Worm (Caenorhabditis elegans) whole organism, L4 larva: ENCODE measurements around the gene stdh-4.

Experiments
- F10B5.3 ChIP-seq: sonication (generic microtip); optimal IDR thresholded peaks from 2 replicates; lab custom pipeline; 2016; ENCODE audit warnings: mild to moderate bottlenecking, missing genetic modification characterization, missing compliant biosample characterization
- F44E2.7 ChIP-seq: fragments of 200-800 bp; sonication (Bioruptor generic); IDR thresholded peaks from 2 replicates; pipeline ENCODE4 v2.1.2; 2022; ENCODE audit warnings: missing genetic modification characterization, missing compliant biosample characterization
- T20F7.1 ChIP-seq: fragments of 200-800 bp; sonication (Bioruptor generic); optimal IDR thresholded peaks from 2 replicates; lab custom pipeline; 2018; ENCODE audit warnings: mild to moderate bottlenecking, missing genetic modification characterization, missing compliant biosample characterization
- Y105C5A.15 ChIP-seq: fragments of 200-800 bp; sonication (Bioruptor generic); IDR thresholded peaks from 2 replicates; pipeline ENCODE4 v1.3.6; 2022; ENCODE audit warnings: missing genetic modification characterization, missing compliant biosample characterization
- Y75B8A.6 ChIP-seq: fragments of 200-800 bp; sonication (Bioruptor generic); IDR thresholded peaks from 2 replicates; pipeline ENCODE4 v1.3.6; 2022; ENCODE audit warnings: missing genetic modification reagents, missing genetic modification characterization, missing compliant biosample characterization
- aly-2 ChIP-seq: sonication (generic microtip); optimal IDR thresholded peaks from 2 replicates; lab custom pipeline; 2018; ENCODE audit warnings: missing biosample characterization, missing genetic modification characterization
- arid-1 ChIP-seq: fragments of 200-800 bp; sonication (Bioruptor generic); conservative IDR thresholded peaks from 2 replicates; pipeline ENCODE4 v1.3.6; 2022; ENCODE audit warnings: missing genetic modification reagents, missing genetic modification characterization, missing compliant biosample characterization
- ceh-28 ChIP-seq: fragments of 150-350 bp; optimal IDR thresholded peaks from 2 replicates; lab custom pipeline; 2014; ENCODE audit warnings: missing biosample characterization, missing genetic modification reagents, missing genetic modification characterization
- ceh-32 ChIP-seq: sonication (generic microtip); optimal IDR thresholded peaks from 2 replicates; lab custom pipeline; 2016; ENCODE audit warnings: mild to moderate bottlenecking, missing genetic modification characterization, missing compliant biosample characterization; ENCODE audit not compliant: poor library complexity
- ceh-62 ChIP-seq: sonication (generic microtip); optimal IDR thresholded peaks from 2 replicates; lab custom pipeline; 2017; ENCODE audit warnings: missing biosample characterization, missing genetic modification characterization
- ceh-82 ChIP-seq: sonication (generic microtip); optimal IDR thresholded peaks from 2 replicates; lab custom pipeline; 2017; ENCODE audit warnings: missing biosample characterization, missing genetic modification characterization
- cey-2 ChIP-seq: sonication (generic microtip); optimal IDR thresholded peaks from 3 replicates; lab custom pipeline; 2017; ENCODE audit warnings: missing genetic modification characterization, mild to moderate bottlenecking, missing compliant biosample characterization, antibody characterized with exemption, borderline replicate concordance; ENCODE audit not compliant: insufficient read depth
- daf-12 ChIP-seq: fragments of 150-350 bp; optimal IDR thresholded peaks from 2 replicates; lab custom pipeline; 2014; ENCODE audit warnings: missing biosample characterization, missing genetic modification reagents, missing genetic modification characterization
- daf-19 ChIP-seq: fragments of 200-800 bp; sonication (Bioruptor generic); conservative IDR thresholded peaks from 2 replicates; pipeline ENCODE4 v1.3.6; 2022; ENCODE audit warnings: missing genetic modification characterization, missing compliant biosample characterization
- daf-8 ChIP-seq: fragments of 200-800 bp; sonication (Bioruptor generic); IDR thresholded peaks from 2 replicates; pipeline ENCODE4 v1.3.6; 2022; ENCODE audit warnings: missing genetic modification characterization, missing compliant biosample characterization
- dpl-1 ChIP-seq: fragments of 150-350 bp; optimal IDR thresholded peaks from 2 replicates; lab custom pipeline; 2014; ENCODE audit warnings: missing biosample characterization, missing genetic modification reagents, missing genetic modification characterization
- egl-27 ChIP-seq: sonication (generic microtip); optimal IDR thresholded peaks from 3 replicates; lab custom pipeline; 2017; ENCODE audit warnings: missing biosample characterization, missing genetic modification reagents, missing genetic modification characterization
- gei-8 ChIP-seq: fragments of 200-800 bp; sonication (Bioruptor generic); optimal IDR thresholded peaks from 2 replicates; lab custom pipeline; 2018; ENCODE audit warnings: mild to moderate bottlenecking, missing genetic modification characterization, missing compliant biosample characterization
- hlh-11 ChIP-seq: fragments of 200-800 bp; sonication (Bioruptor generic); optimal IDR thresholded peaks from 2 replicates; lab custom pipeline; 2018; ENCODE audit warnings: mild to moderate bottlenecking, missing genetic modification characterization, missing compliant biosample characterization
- hlh-30 ChIP-seq: sonication (generic microtip); optimal IDR thresholded peaks from 2 replicates; lab custom pipeline; 2017; ENCODE audit warnings: antibody characterized with exemption, mild to moderate bottlenecking, missing genetic modification characterization, missing compliant biosample characterization; ENCODE audit not compliant: insufficient read depth
- jun-1 ChIP-seq: fragments of 150-350 bp; optimal IDR thresholded peaks from 2 replicates; lab custom pipeline; 2014; ENCODE audit warnings: missing biosample characterization, missing genetic modification reagents, missing genetic modification characterization
- lim-7 ChIP-seq: fragments of 200-800 bp; sonication (Bioruptor generic); IDR thresholded peaks from 2 replicates; pipeline ENCODE4 v1.3.6; 2022; ENCODE audit warnings: missing genetic modification characterization, missing compliant biosample characterization
- lin-1 ChIP-seq: fragments of 200-800 bp; sonication (Bioruptor generic); IDR thresholded peaks from 2 replicates; pipeline ENCODE4 v1.3.6; 2022; ENCODE audit warnings: missing genetic modification reagents, missing genetic modification characterization, missing compliant biosample characterization
- lin-39 ChIP-seq: fragments of 150-350 bp; optimal IDR thresholded peaks from 2 replicates; lab custom pipeline; 2014; ENCODE audit warnings: missing biosample characterization, missing genetic modification reagents, missing genetic modification characterization
- lir-3 ChIP-seq: sonication (generic microtip); optimal IDR thresholded peaks from 2 replicates; lab custom pipeline; 2016; ENCODE audit warnings: mild to moderate bottlenecking, missing genetic modification characterization, missing compliant biosample characterization
- lsy-2 ChIP-seq, 2 experiments: fragments of 150-350 bp in 1 of 2; sonication (generic microtip) in 1 of 2; optimal IDR thresholded peaks; 2 replicates each; lab custom pipeline; 2014 to 2017; ENCODE audit warnings: missing biosample characterization in 2 of 2, missing genetic modification characterization in 2 of 2
- madf-9 ChIP-seq: fragments of 200-800 bp; sonication (Bioruptor generic); conservative IDR thresholded peaks from 2 replicates; pipeline ENCODE4 v1.3.6; 2022; ENCODE audit warnings: missing genetic modification reagents, missing genetic modification characterization, missing compliant biosample characterization
- mep-1 ChIP-seq: fragments of 150-350 bp; sonication (generic microtip); optimal IDR thresholded peaks from 3 replicates; lab custom pipeline; 2014; ENCODE audit warnings: missing biosample characterization, missing genetic modification characterization
- mes-2 ChIP-seq: sonication (generic microtip); optimal IDR thresholded peaks from 2 replicates; lab custom pipeline; 2016; ENCODE audit warnings: missing genotype, mild to moderate bottlenecking, missing genetic modification characterization, missing compliant biosample characterization; ENCODE audit not compliant: poor library complexity, severe bottlenecking
- mxl-3 ChIP-seq: fragments of 200-800 bp; sonication (Bioruptor generic); optimal IDR thresholded peaks from 2 replicates; lab custom pipeline; 2018; ENCODE audit warnings: mild to moderate bottlenecking, missing genetic modification characterization, missing compliant biosample characterization
- nhr-10 ChIP-seq: fragments of 150-350 bp; optimal IDR thresholded peaks from 2 replicates; lab custom pipeline; 2014; ENCODE audit warnings: missing biosample characterization, missing genetic modification characterization
- nhr-102 ChIP-seq: sonication (generic microtip); optimal IDR thresholded peaks from 2 replicates; lab custom pipeline; 2016; ENCODE audit warnings: mild to moderate bottlenecking, missing genetic modification characterization, moderate library complexity, missing compliant biosample characterization
- nhr-11 ChIP-seq: fragments of 150-350 bp; optimal IDR thresholded peaks from 2 replicates; lab custom pipeline; 2014; ENCODE audit warnings: missing biosample characterization, missing genetic modification characterization
- nhr-28 ChIP-seq: fragments of 150-350 bp; optimal IDR thresholded peaks from 2 replicates; lab custom pipeline; 2014; ENCODE audit warnings: missing biosample characterization, missing genetic modification characterization
- nhr-77 ChIP-seq: fragments of 150-350 bp; optimal IDR thresholded peaks from 2 replicates; lab custom pipeline; 2014; ENCODE audit warnings: missing biosample characterization, missing genetic modification characterization
- pha-4 ChIP-seq, 2 experiments: fragments of 150-350 bp in 1 of 2; fragments of 200-800 bp in 1 of 2; sonication (Bioruptor generic) in 1 of 2; IDR thresholded peaks in 1 of 2; optimal IDR thresholded peaks in 1 of 2; 2 replicates each; pipeline versions ENCODE4 v1.3.6 to Lab custom; 2014 to 2022; ENCODE audit warnings: missing genetic modification characterization in 2 of 2, missing genetic modification reagents in 2 of 2, missing biosample characterization in 1 of 2, missing compliant biosample characterization in 1 of 2
- pqm-1 ChIP-seq: sonication (generic microtip); optimal IDR thresholded peaks from 2 replicates; lab custom pipeline; 2017; ENCODE audit warnings: missing biosample characterization, missing genetic modification characterization
- rbr-2 ChIP-seq: sonication (generic microtip); optimal IDR thresholded peaks from 2 replicates; lab custom pipeline; 2016; ENCODE audit warnings: missing genotype, missing genetic modification characterization, missing compliant biosample characterization
- set-16 ChIP-seq: fragments of 200-800 bp; sonication (Bioruptor generic); IDR thresholded peaks from 2 replicates; pipeline ENCODE4 v1.3.6; 2022; ENCODE audit warnings: missing genetic modification reagents, missing genetic modification characterization, missing compliant biosample characterization
- tag-97 ChIP-seq: fragments of 200-800 bp; sonication (Bioruptor generic); IDR thresholded peaks from 2 replicates; pipeline ENCODE4 v1.3.6; 2022; ENCODE audit warnings: missing genetic modification characterization, missing compliant biosample characterization
- unc-130 ChIP-seq: sonication (generic microtip); optimal IDR thresholded peaks from 2 replicates; lab custom pipeline; 2016; ENCODE audit warnings: missing genetic modification reagents, missing genetic modification characterization, missing compliant biosample characterization

stdh-4 gene

DNA sequence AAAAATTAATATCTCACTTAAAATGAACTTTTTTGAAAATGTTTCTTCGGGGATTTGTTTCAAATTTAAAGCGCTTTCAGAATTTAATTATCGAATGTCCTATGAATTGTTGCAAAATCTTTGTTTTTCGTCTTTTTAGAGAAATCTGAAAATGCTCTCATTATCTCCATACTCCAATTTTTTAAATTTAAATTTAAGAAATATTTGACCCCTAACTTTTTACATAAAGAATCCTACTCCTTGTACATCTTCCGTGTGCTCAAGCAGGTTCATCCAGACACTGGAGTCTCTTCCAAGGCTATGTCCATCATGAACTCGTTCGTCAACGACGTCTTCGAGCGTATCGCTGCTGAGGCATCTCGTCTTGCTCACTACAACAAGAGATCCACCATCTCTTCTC, 12.9 kb upstream of the stdh-4 start, which contains the start of gene his-39:
TSS of gene his-39 (plus strand) at position 301 of the 400 bp plus-strand sequence.
- no peak for TF ChIP-seq nhr-77 (tag; lab: Kevin White, UChicago)
- TF ChIP-seq ceh-28 (tag; lab: Kevin White, UChicago), result no peak
- TF ChIP-seq T20F7.1, result no peak
- no peak for TF ChIP-seq tag-97 (GFP tag; lab: Robert Waterston, UW)
- no peak for TF ChIP-seq ceh-62 (tag; lab: Kevin White, UChicago)
- no peak for TF ChIP-seq hlh-11 (tag; lab: Kevin White, UChicago)
- TF ChIP-seq daf-19 (GFP tag; lab: Robert Waterston, UW), result no peak
- no peak for TF ChIP-seq mep-1 (tag; lab: Kevin White, UChicago)
- TF ChIP-seq Y75B8A.6 (GFP tag; lab: Robert Waterston, UW), result no peak
- no peak for TF ChIP-seq rbr-2
- TF ChIP-seq arid-1 (GFP tag; lab: Robert Waterston, UW), result no peak
- no peak for TF ChIP-seq gei-8
- TF ChIP-seq aly-2 (tag; lab: Kevin White, UChicago), result no peak
- TF ChIP-seq egl-27 (tag; lab: Kevin White, UChicago), result no peak
- no peak for TF ChIP-seq F10B5.3 (tag; lab: Kevin White, UChicago)

- TF ChIP-seq aly-2 (tag; lab: Kevin White, UChicago), result no peak
- no peak for TF ChIP-seq ceh-62 (tag; lab: Kevin White, UChicago)
- TF ChIP-seq nhr-10 (tag; lab: Kevin White, UChicago), result no peak
- TF ChIP-seq pha-4 (GFP tag; IDR thresholded peaks at IDR 0.05; lab: Robert Waterston, UW), result no peak
- TF ChIP-seq pha-4 (tag; optimal IDR thresholded peaks at IDR 0.05; lab: Kevin White, UChicago), result no peak
- TF ChIP-seq dpl-1 (GFP tag; lab: Kevin White, UChicago), result no peak
- TF ChIP-seq ceh-28 (tag; lab: Kevin White, UChicago), result no peak
- no peak for TF ChIP-seq daf-8 (GFP tag; lab: Robert Waterston, UW)
- TF ChIP-seq egl-27 (tag; lab: Kevin White, UChicago), result no peak
- no peak for TF ChIP-seq jun-1 (tag; lab: Kevin White, UChicago)
- no peak for TF ChIP-seq unc-130 (GFP tag; lab: Kevin White, UChicago)
- no peak for TF ChIP-seq pqm-1 (tag; lab: Kevin White, UChicago)
These were observed 12.1 kb upstream of the stdh-4 start, which contains the start of gene otpl-4 for ce11 chrV:8537031-8537430. Gene otpl-4 (plus strand): TSS chrV:8537331.

- TF ChIP-seq lin-39 (tag; lab: Kevin White, UChicago) (no peak), lin-1 (no peak), mxl-3 (GFP tag; lab: Kevin White, UChicago) (no peak), daf-12 (tag; lab: Kevin White, UChicago) (no peak), set-16 (GFP tag; lab: Robert Waterston, UW) (peak; percentile 90), Y105C5A.15 (no peak)
- TF ChIP-seq, all 104 proteins: peak for 1
These were observed 3.4 kb upstream of the stdh-4 start, which contains the start of the genes slc-17.8 and asns-1 for ce11 chrV:8545531-8546224. Gene slc-17.8 (minus strand): TSS chrV:8545581. Gene asns-1 (plus strand): TSS chrV:8546174.

DNA sequence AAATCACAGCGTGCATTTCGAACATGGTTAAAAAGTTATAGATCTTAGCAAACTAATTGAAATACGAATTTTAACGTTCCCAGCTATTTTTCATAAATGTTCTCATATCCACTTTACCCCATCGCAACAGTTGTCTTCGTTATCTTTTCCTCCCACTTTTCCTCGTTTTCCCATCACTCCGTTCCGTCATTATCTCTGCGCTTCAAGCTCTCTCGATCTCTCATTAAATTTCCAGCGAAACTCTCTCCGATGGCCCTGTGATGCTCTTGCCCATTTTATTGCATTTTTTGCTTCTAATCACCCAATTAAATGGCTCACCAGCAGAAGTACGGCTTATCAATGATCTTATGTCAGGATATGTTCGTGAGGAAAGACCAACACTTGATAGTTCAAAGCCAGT, 3.4 kb downstream of the stdh-4 start, which contains the start of gene acr-15:
TSS of gene acr-15 (plus strand) at position 236 of the 400 bp plus-strand sequence.
- TF ChIP-seq nhr-11 (tag; lab: Kevin White, UChicago), result peak; percentile 14
- no peak for TF ChIP-seq gei-8
- no peak for TF ChIP-seq cey-2 (tag; lab: Kevin White, UChicago)

DNA sequence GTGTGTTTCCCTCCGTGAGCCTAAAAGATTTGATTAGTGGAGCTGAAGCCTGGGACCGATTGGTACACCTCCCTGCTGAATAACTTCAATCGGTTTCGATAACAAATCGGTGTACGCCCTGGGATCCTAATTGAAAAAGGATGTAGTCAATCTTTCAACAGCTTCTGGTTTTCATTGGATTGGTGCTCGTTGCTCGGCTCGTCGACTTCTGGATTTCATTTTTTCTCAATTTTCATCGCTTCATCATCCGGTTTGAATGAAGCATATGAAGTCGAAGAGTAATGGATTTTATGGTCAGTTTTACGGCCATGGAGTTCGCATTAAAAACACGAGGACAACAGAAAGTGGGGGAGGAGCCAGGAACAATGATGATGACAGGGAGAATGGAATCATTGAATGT, 6.9 kb downstream of the stdh-4 start:
- no peak for TF ChIP-seq nhr-28 (tag; lab: Kevin White, UChicago)
- no peak for TF ChIP-seq Y75B8A.6 (GFP tag; lab: Robert Waterston, UW)
- TF ChIP-seq unc-130 (GFP tag; lab: Kevin White, UChicago), result no peak
- TF ChIP-seq hlh-30 (tag; lab: Kevin White, UChicago), result no peak
- TF ChIP-seq lir-3 (tag; lab: Kevin White, UChicago), result no peak
- no peak for TF ChIP-seq lim-7
- TF ChIP-seq aly-2 (tag; lab: Kevin White, UChicago), result no peak
- no peak for TF ChIP-seq mes-2 (tag; lab: Kevin White, UChicago)
- no peak for TF ChIP-seq lsy-2 (tag; optimal IDR thresholded peaks at IDR 0.05; lab: Kevin White, UChicago)
- TF ChIP-seq set-16 (GFP tag; lab: Robert Waterston, UW), result no peak
- TF ChIP-seq ceh-32 (tag; lab: Kevin White, UChicago), result no peak
- no peak for TF ChIP-seq nhr-102
- TF ChIP-seq F44E2.7 (GFP tag; lab: Robert Waterston, UW), result no peak
- TF ChIP-seq ceh-82 (tag; lab: Kevin White, UChicago), result no peak
- no peak for TF ChIP-seq madf-9 (GFP tag; lab: Robert Waterston, UW)
